Fruit fly (Drosophila melanogaster): ENCODE results near the gene CG33296.

- TF ChIP-seq gcm2 (GFP tag; optimal IDR thresholded peaks at IDR 0.05) (no peak), CG6254 (GFP tag; optimal IDR thresholded peaks at IDR 0.05) (no peak), CG7963 (GFP tag; IDR thresholded peaks at IDR 0.05; ENCODE audit: partially characterized antibody) (no peak), CG15073 (GFP tag; optimal IDR thresholded peaks at IDR 0.05) (no peak), CG4328 (GFP tag; optimal IDR thresholded peaks at IDR 0.05) (no peak), CG2199 (GFP tag; IDR thresholded peaks at IDR 0.05) (no peak), CG34422 (GFP tag; IDR thresholded peaks at IDR 0.05) (no peak), Oaz (GFP tag; IDR thresholded peaks at IDR 0.05) (no peak), CG6689 (GFP tag; IDR thresholded peaks at IDR 0.05) (no peak), Antp (GFP tag; optimal IDR thresholded peaks at IDR 0.05) (no peak), ERR (GFP tag; optimal IDR thresholded peaks at IDR 0.05) (no peak), Med (GFP tag) (no peak), CG8281 (tag; optimal IDR thresholded peaks at IDR 0.05) (no peak)
These were observed 5.3 kb downstream of the CG33296 start for dm6 chr2L:7711034-7711685.
